Worm (Caenorhabditis elegans): ENCODE measurements around the gene rnp-4.

- TF ChIP-seq mep-1 (tag; optimal IDR thresholded peaks at IDR 0.05) (no peak), elt-1 (tag; optimal IDR thresholded peaks at IDR 0.05; ENCODE audit: borderline replicate concordance, insufficient read depth) (no peak), ztf-11 (tag; optimal IDR thresholded peaks at IDR 0.05) (no peak), mab-5 (tag; optimal IDR thresholded peaks at IDR 0.05) (no peak), drap-1 (GFP tag; optimal IDR thresholded peaks at IDR 0.05) (no peak), nhr-12 (tag; optimal IDR thresholded peaks at IDR 0.05) (no peak)
These were observed at the start of gene rnp-4 for ce11 chrIII:4405986-4406385.

Data from whole organism, mixed stage, embryonic.